Fruit fly (Drosophila melanogaster): Measurements from ENCODE around the gene CAH8.

The CAH8 gene

DNA sequence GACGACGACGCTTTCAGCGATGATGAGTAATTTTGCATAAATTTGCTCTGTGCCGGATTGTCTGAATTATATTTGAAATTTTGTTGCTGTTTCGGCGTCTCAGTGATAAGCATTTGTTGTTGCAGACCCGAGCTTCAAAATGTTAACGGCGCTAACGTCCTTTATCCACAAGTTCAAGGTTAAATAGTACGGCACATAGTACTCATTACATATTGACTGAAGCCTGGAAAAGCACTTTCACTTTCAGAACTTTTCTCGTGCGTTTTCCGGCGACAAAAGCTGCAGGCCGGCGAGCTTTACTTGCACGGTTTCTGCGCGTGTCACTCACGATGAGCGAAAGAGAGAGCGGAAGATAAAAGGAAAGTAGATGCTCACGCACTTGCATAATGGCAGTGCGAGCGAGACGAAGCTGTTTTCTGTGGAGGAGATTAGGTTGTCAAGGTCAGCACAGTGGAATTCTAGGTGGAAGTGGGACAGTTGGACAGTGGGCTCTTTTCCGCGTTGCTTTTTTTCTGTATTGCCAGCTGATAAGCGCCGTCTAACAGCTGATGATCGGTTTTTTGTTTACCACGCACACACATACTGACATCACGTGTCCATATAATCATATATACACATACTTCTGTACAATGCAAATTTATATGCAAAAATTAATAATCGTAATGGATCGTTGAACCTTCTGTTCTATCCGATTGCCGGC, 21.3 kb downstream of the CAH8 start:
- TF ChIP-seq EcR (GFP tag; optimal IDR thresholded peaks at IDR 0.05) (peak; percentile 71), Pif1A (GFP tag; optimal IDR thresholded peaks at IDR 0.05) (no peak), fd96Ca (GFP tag; IDR thresholded peaks at IDR 0.05) (peak; percentile 30; the same call in 1 of the 3 replicates), CG4496 (GFP tag; IDR thresholded peaks at IDR 0.05) (peak; percentile 85), CG32121 (GFP tag; IDR thresholded peaks at IDR 0.05) (peak; percentile 20; the same call in 1 of the 2 replicates)

dm6 chr3R:22367126-22368076, 22.1 kb downstream of the CAH8 start, which contains the start of the genes Polr3F and PyK:
Gene Polr3F (minus strand): TSS chr3R:22367373.
Gene PyK (plus strand): TSS chr3R:22367536.
- TF ChIP-seq CG34367 (tag; optimal IDR thresholded peaks at IDR 0.05) = peak; percentile 61
- no peak for TF ChIP-seq EcR (GFP tag; optimal IDR thresholded peaks at IDR 0.05)
- peak; percentile 63; the same call in 2 of the 3 replicates for TF ChIP-seq CG4496 (GFP tag; IDR thresholded peaks at IDR 0.05)
- TF ChIP-seq CG13204 (GFP tag; optimal IDR thresholded peaks at IDR 0.05) = no peak
- TF ChIP-seq CG9948 (tag; optimal IDR thresholded peaks at IDR 0.05) = peak; percentile 9
- peak; percentile 50 for TF ChIP-seq CG8159 (tag; optimal IDR thresholded peaks at IDR 0.05)
- no peak for TF ChIP-seq D1 (tag; optimal IDR thresholded peaks at IDR 0.05)
- TF ChIP-seq fd96Ca (GFP tag; IDR thresholded peaks at IDR 0.05) = no peak
- no peak for TF ChIP-seq CG32121 (GFP tag; IDR thresholded peaks at IDR 0.05)
- TF ChIP-seq gl (tag; optimal IDR thresholded peaks at IDR 0.05) = peak; percentile 35
- no peak for TF ChIP-seq CG10348 (GFP tag; IDR thresholded peaks at IDR 0.05)
- TF ChIP-seq Snoo (tag; optimal IDR thresholded peaks at IDR 0.05) = peak; percentile 2
- TF ChIP-seq CG17806 (tag; optimal IDR thresholded peaks at IDR 0.05) = peak; percentile 29
- peak; percentile 28 for TF ChIP-seq CG8301 (tag; optimal IDR thresholded peaks at IDR 0.05)
- TF ChIP-seq rn (GFP tag; IDR thresholded peaks at IDR 0.05) = no peak
- no peak for TF ChIP-seq Pif1B (GFP tag; optimal IDR thresholded peaks at IDR 0.05)
- TF ChIP-seq Ets98B (GFP tag; IDR thresholded peaks at IDR 0.05) = no peak
- peak; percentile 48; the same call in 1 of the 2 replicates for TF ChIP-seq CG12605 (GFP tag; IDR thresholded peaks at IDR 0.05)
- peak; percentile 18 for TF ChIP-seq Pif1A (GFP tag; optimal IDR thresholded peaks at IDR 0.05)
- peak; percentile 40 for TF ChIP-seq CG15710 (tag; optimal IDR thresholded peaks at IDR 0.05)
- TF ChIP-seq CG14655 (GFP tag; optimal IDR thresholded peaks at IDR 0.05) = peak; percentile 60

- TF ChIP-seq Pif1B (GFP tag; optimal IDR thresholded peaks at IDR 0.05) (no peak), CG4496 (GFP tag; IDR thresholded peaks at IDR 0.05) (no peak), CG8159 (tag; optimal IDR thresholded peaks at IDR 0.05) (no peak), CG32121 (GFP tag; IDR thresholded peaks at IDR 0.05) (no peak), CG12605 (GFP tag; IDR thresholded peaks at IDR 0.05) (no peak), CG14655 (GFP tag; optimal IDR thresholded peaks at IDR 0.05) (no peak), rn (GFP tag; IDR thresholded peaks at IDR 0.05) (no peak)
Observed at dm6 chr3R:22365660-22366195, 23.8 kb downstream of the CAH8 start, which contains the start of gene CG5382. Gene CG5382 (minus strand): TSS chr3R:22365983.

DNA sequence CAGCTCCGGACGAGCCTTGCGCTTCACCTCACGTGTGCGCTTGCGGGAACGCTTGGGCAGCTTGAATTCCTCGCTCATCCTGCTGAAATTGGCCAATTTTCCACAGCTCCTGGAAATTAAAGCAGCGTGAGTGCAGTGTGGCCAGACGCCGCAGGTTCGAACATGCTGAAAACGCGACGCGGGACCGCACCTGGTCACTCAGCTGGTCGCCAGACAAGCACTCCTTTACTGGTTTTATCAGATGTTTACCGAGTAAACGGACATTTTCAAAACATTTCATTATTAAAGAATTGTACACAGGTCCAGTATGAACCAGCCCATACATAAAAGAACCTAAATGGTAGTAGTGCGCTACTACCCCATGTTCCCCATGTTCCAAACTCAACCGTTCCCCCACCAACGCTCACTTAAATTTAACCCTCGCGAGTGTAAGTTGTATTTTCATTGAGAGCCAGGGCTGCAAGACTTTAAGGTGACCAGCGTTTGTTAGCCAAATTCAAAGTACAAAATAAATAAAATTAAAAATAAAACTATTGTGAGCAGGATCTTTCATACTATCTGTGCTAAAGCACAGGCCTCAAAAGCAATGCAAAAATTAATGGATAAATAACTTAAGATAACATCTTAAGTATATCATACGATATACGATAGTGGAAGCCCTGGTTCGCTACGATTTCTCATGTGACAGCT, 27.2 kb downstream of the CAH8 start, which contains the start of the genes JMJD6, CG7071 and Muted:
TSS of gene JMJD6 (minus strand) at position 154 of the 690 bp plus-strand sequence.
TSS of gene CG7071 (plus strand) at position 403 of the 690 bp plus-strand sequence.
TSS of gene Muted (plus strand) at position 403 of the 690 bp plus-strand sequence.
- no peak for TF ChIP-seq CG13204 (GFP tag; optimal IDR thresholded peaks at IDR 0.05)
- peak; percentile 87; the same call in 2 of the 3 replicates for TF ChIP-seq fd96Ca (GFP tag; IDR thresholded peaks at IDR 0.05)
- TF ChIP-seq rn (GFP tag; IDR thresholded peaks at IDR 0.05) = peak; percentile 82
- no peak for TF ChIP-seq D1 (tag; optimal IDR thresholded peaks at IDR 0.05)
- TF ChIP-seq CG4496 (GFP tag; IDR thresholded peaks at IDR 0.05) = peak; percentile 94
- peak; percentile 81 for TF ChIP-seq CG15710 (tag; optimal IDR thresholded peaks at IDR 0.05)
- peak; percentile 85 for TF ChIP-seq Ets98B (GFP tag; IDR thresholded peaks at IDR 0.05)
- no peak for TF ChIP-seq EcR (GFP tag; optimal IDR thresholded peaks at IDR 0.05)
- peak; percentile 74 for TF ChIP-seq Pif1B (GFP tag; optimal IDR thresholded peaks at IDR 0.05)
- no peak; the same call in 1 of the 2 replicates for TF ChIP-seq CG10348 (GFP tag; IDR thresholded peaks at IDR 0.05)
- peak; percentile 83 for TF ChIP-seq CG17806 (tag; optimal IDR thresholded peaks at IDR 0.05)
- peak; percentile 73 for TF ChIP-seq Snoo (tag; optimal IDR thresholded peaks at IDR 0.05)
- TF ChIP-seq CG32121 (GFP tag; IDR thresholded peaks at IDR 0.05) = peak; percentile 85
- peak; percentile 65 for TF ChIP-seq CG34367 (tag; optimal IDR thresholded peaks at IDR 0.05)
- TF ChIP-seq CG14655 (GFP tag; optimal IDR thresholded peaks at IDR 0.05) = peak; percentile 83
- peak; percentile 77 for TF ChIP-seq CG8301 (tag; optimal IDR thresholded peaks at IDR 0.05)
- peak; percentile 87 for TF ChIP-seq Pif1A (GFP tag; optimal IDR thresholded peaks at IDR 0.05)
- peak; percentile 43 for TF ChIP-seq gl (tag; optimal IDR thresholded peaks at IDR 0.05)
- TF ChIP-seq CG9948 (tag; optimal IDR thresholded peaks at IDR 0.05) = peak; percentile 74
- TF ChIP-seq CG8159 (tag; optimal IDR thresholded peaks at IDR 0.05) = peak; percentile 78
- TF ChIP-seq CG12605 (GFP tag; IDR thresholded peaks at IDR 0.05) = peak; percentile 36; the same call in 1 of the 2 replicates

All from whole organism, pupa.